Fruit fly (Drosophila melanogaster) whole organism, embryonic: ENCODE results near the gene CG42638.

Experiments
- Ada2b ChIP-seq: fragments of 200-800 bp; sonication (Bioruptor generic); IDR thresholded peaks from 2 replicates; pipeline ENCODE4 v1.3.6; 2022; ENCODE audit warnings: missing biosample characterization, missing genetic modification characterization
- B-H1 ChIP-seq: fragments of 200-800 bp; sonication (Bioruptor generic); IDR thresholded peaks from 3 replicates; pipeline ENCODE4 v1.3.6; 2022; ENCODE audit warnings: missing biosample characterization, missing genetic modification characterization
- CG10267 ChIP-seq: fragments of 200-800 bp; sonication (Bioruptor generic); optimal IDR thresholded peaks from 2 replicates; lab custom pipeline; 2018; ENCODE audit warnings: missing biosample characterization, mild to moderate bottlenecking, missing genetic modification characterization, moderate library complexity
- CG10654 ChIP-seq: fragments of 200-800 bp; sonication (Bioruptor generic); optimal IDR thresholded peaks from 2 replicates; lab custom pipeline; 2016; ENCODE audit warnings: missing biosample characterization, missing genetic modification characterization
- CG11723 ChIP-seq: fragments of 200-800 bp; sonication (Bioruptor generic); optimal IDR thresholded peaks from 2 replicates; lab custom pipeline; 2017; ENCODE audit warnings: missing biosample characterization, mild to moderate bottlenecking, missing genetic modification characterization
- CG1233 ChIP-seq: fragments of 200-800 bp; sonication (Bioruptor generic); optimal IDR thresholded peaks from 4 replicates; lab custom pipeline; 2018; ENCODE audit warnings: missing biosample characterization, mild to moderate bottlenecking, missing genetic modification characterization
- CG12769 ChIP-seq: fragments of 200-800 bp; sonication (Bioruptor generic); optimal IDR thresholded peaks from 2 replicates; lab custom pipeline; 2019; ENCODE audit warnings: missing biosample characterization, mild to moderate bottlenecking, missing genetic modification characterization, moderate library complexity
- CG12942 ChIP-seq: fragments of 200-800 bp; sonication (Bioruptor generic); optimal IDR thresholded peaks from 3 replicates; lab custom pipeline; 2016; ENCODE audit warnings: missing biosample characterization, missing genetic modification characterization
- CG13624 ChIP-seq: fragments of 200-800 bp; sonication (Bioruptor generic); optimal IDR thresholded peaks from 2 replicates; lab custom pipeline; 2016; ENCODE audit warnings: missing biosample characterization, missing genetic modification characterization
- CG18764 ChIP-seq: fragments of 200-800 bp; sonication (Bioruptor generic); optimal IDR thresholded peaks from 3 replicates; lab custom pipeline; 2016; ENCODE audit warnings: missing biosample characterization, missing genetic modification characterization
- CG31224 ChIP-seq: fragments of 200-800 bp; sonication (Bioruptor generic); IDR thresholded peaks from 2 replicates; pipeline ENCODE4 v1.3.6; 2022; ENCODE audit warnings: missing biosample characterization, missing genetic modification characterization
- CG31388 ChIP-seq: fragments of 200-800 bp; sonication (Bioruptor generic); optimal IDR thresholded peaks from 2 replicates; lab custom pipeline; 2016; ENCODE audit warnings: missing biosample characterization, missing genetic modification characterization
- CG32532 ChIP-seq: fragments of 200-800 bp; sonication (Bioruptor generic); IDR thresholded peaks from 2 replicates; pipeline ENCODE4 v1.3.6; 2022; ENCODE audit warnings: missing biosample characterization, missing genetic modification characterization
- CG32772 ChIP-seq: fragments of 200-800 bp; sonication (Bioruptor generic); IDR thresholded peaks from 2 replicates; pipeline ENCODE4 v1.3.6; 2022; ENCODE audit warnings: missing biosample characterization, missing genetic modification characterization
- CG33557 ChIP-seq: fragments of 200-800 bp; sonication (Bioruptor generic); optimal IDR thresholded peaks from 2 replicates; lab custom pipeline; 2019; ENCODE audit warnings: missing biosample characterization, mild to moderate bottlenecking, missing genetic modification characterization, moderate library complexity
- CG34224 ChIP-seq: fragments of 200-800 bp; sonication (Bioruptor generic); IDR thresholded peaks from 3 replicates; pipeline ENCODE4 v1.3.6; 2022; ENCODE audit warnings: missing biosample characterization, missing genetic modification characterization; ENCODE audit not compliant: partially characterized antibody
- CG4404 ChIP-seq: fragments of 200-800 bp; sonication (Bioruptor generic); IDR thresholded peaks from 2 replicates; pipeline ENCODE4 v1.3.6; 2022; ENCODE audit warnings: missing biosample characterization, missing genetic modification characterization
- CG4617 ChIP-seq: fragments of 200-800 bp; sonication (Bioruptor generic); optimal IDR thresholded peaks from 3 replicates; lab custom pipeline; 2016; ENCODE audit warnings: missing biosample characterization, missing genetic modification characterization, borderline replicate concordance
- CG5953 ChIP-seq: fragments of 200-800 bp; sonication (Bioruptor generic); IDR thresholded peaks from 2 replicates; pipeline ENCODE4 v1.3.6; 2022; ENCODE audit warnings: missing biosample characterization, missing genetic modification characterization
- CG6272 ChIP-seq: fragments of 200-800 bp; sonication (Bioruptor generic); IDR thresholded peaks from 2 replicates; pipeline ENCODE4 v1.3.6; 2022; ENCODE audit warnings: missing biosample characterization, missing genetic modification characterization
- CG7786 ChIP-seq: fragments of 200-800 bp; sonication (Bioruptor generic); optimal IDR thresholded peaks from 2 replicates; lab custom pipeline; 2016; ENCODE audit warnings: missing biosample characterization, missing genetic modification characterization
- Camta ChIP-seq: fragments of 200-800 bp; sonication (Bioruptor generic); optimal IDR thresholded peaks from 2 replicates; lab custom pipeline; 2016; ENCODE audit warnings: missing biosample characterization, missing genetic modification characterization
- D ChIP-seq, 2 experiments: fragments of 200-800 bp in 1 of 2; fragments of >200 bp in 1 of 2; sonication (Bioruptor generic) in 1 of 2; optimal IDR thresholded peaks; 2 replicates in 1 of 2; 3 replicates in 1 of 2; lab custom pipeline; 2017; ENCODE audit warnings: mild to moderate bottlenecking in 1 of 2, missing biosample characterization in 1 of 2, missing genetic modification characterization in 1 of 2, missing genetic modification reagents in 1 of 2
- Drgx ChIP-seq: fragments of 200-800 bp; sonication (Bioruptor generic); IDR thresholded peaks from 2 replicates; pipeline ENCODE4 v1.3.6; 2022; ENCODE audit warnings: missing biosample characterization, missing genetic modification characterization
- ERR ChIP-seq: fragments of 200-800 bp; sonication (Bioruptor generic); optimal IDR thresholded peaks from 2 replicates; lab custom pipeline; 2016; ENCODE audit warnings: missing biosample characterization, missing genetic modification characterization
- Hr39 ChIP-seq: fragments of >200 bp; optimal IDR thresholded peaks from 2 replicates; lab custom pipeline; 2017
- Mad ChIP-seq: fragments of 200-800 bp; sonication (Bioruptor generic); optimal IDR thresholded peaks from 2 replicates; lab custom pipeline; 2016; ENCODE audit warnings: missing biosample characterization, missing genetic modification characterization
- Spps ChIP-seq: fragments of 200-800 bp; sonication (Bioruptor generic); optimal IDR thresholded peaks from 2 replicates; lab custom pipeline; 2018; ENCODE audit warnings: missing biosample characterization, mild to moderate bottlenecking, missing genetic modification characterization
- Trl ChIP-seq, 3 experiments: fragments of >200 bp in 2 of 3; fragments of 200-800 bp in 1 of 3; sonication (Bioruptor generic) in 1 of 3; optimal IDR thresholded peaks; 2 replicates in 1 of 3; 3 replicates in 2 of 3; lab custom pipeline; 2016 to 2017; ENCODE audit warnings: missing biosample characterization in 1 of 3, missing genetic modification characterization in 1 of 3
- ap ChIP-seq: fragments of 200-800 bp; sonication (Bioruptor generic); IDR thresholded peaks from 2 replicates; pipeline ENCODE4 v1.3.6; 2022; ENCODE audit warnings: missing biosample characterization, missing genetic modification characterization
- ci ChIP-seq: fragments of 200-800 bp; sonication (Bioruptor generic); IDR thresholded peaks from 3 replicates; pipeline ENCODE4 v1.3.6; 2022; ENCODE audit warnings: missing biosample characterization, missing genetic modification characterization
- danr ChIP-seq: fragments of 200-800 bp; sonication (Bioruptor generic); IDR thresholded peaks from 2 replicates; pipeline ENCODE4 v1.3.6; 2022; ENCODE audit warnings: missing biosample characterization, missing genetic modification characterization
- dimm ChIP-seq: fragments of 200-800 bp; sonication (Bioruptor generic); IDR thresholded peaks from 2 replicates; pipeline ENCODE4 v1.3.6; 2022; ENCODE audit warnings: missing biosample characterization, missing genetic modification characterization
- grn ChIP-seq: fragments of 200-800 bp; sonication (Bioruptor generic); optimal IDR thresholded peaks from 3 replicates; lab custom pipeline; 2017; ENCODE audit warnings: missing biosample characterization, missing genetic modification characterization
- gt ChIP-seq: fragments of 200-800 bp; sonication (Bioruptor generic); IDR thresholded peaks from 2 replicates; pipeline ENCODE4 v1.3.6; 2022; ENCODE audit warnings: missing biosample characterization, missing genetic modification characterization
- hb ChIP-seq: fragments of 200-800 bp; sonication (Bioruptor generic); IDR thresholded peaks from 3 replicates; pipeline ENCODE4 v1.3.6; 2022; ENCODE audit warnings: missing biosample characterization, missing genetic modification characterization; ENCODE audit not compliant: partially characterized antibody
- inv ChIP-seq: fragments of 200-800 bp; sonication (Bioruptor generic); IDR thresholded peaks from 2 replicates; pipeline ENCODE4 v1.3.6; 2022; ENCODE audit warnings: missing biosample characterization, missing genetic modification characterization; ENCODE audit not compliant: partially characterized antibody
- jumu ChIP-seq: fragments of 200-800 bp; sonication (Bioruptor generic); optimal IDR thresholded peaks from 3 replicates; lab custom pipeline; 2016; ENCODE audit warnings: missing biosample characterization, missing genetic modification characterization
- knrl ChIP-seq: fragments of 200-800 bp; sonication (Bioruptor generic); IDR thresholded peaks from 3 replicates; pipeline ENCODE4 v1.3.6; 2022; ENCODE audit warnings: missing biosample characterization, missing genetic modification characterization; ENCODE audit not compliant: partially characterized antibody
- lab ChIP-seq: fragments of 200-800 bp; sonication (Bioruptor generic); optimal IDR thresholded peaks from 3 replicates; lab custom pipeline; 2017; ENCODE audit warnings: missing biosample characterization, missing genetic modification characterization, mild to moderate bottlenecking, moderate library complexity, missing genetic modification reagents
- mld ChIP-seq: fragments of 200-800 bp; sonication (Bioruptor generic); IDR thresholded peaks from 3 replicates; pipeline ENCODE4 v1.3.6; 2022; ENCODE audit warnings: missing biosample characterization, missing genetic modification characterization; ENCODE audit not compliant: partially characterized antibody
- org-1 ChIP-seq: fragments of 200-800 bp; sonication (Bioruptor generic); optimal IDR thresholded peaks from 2 replicates; lab custom pipeline; 2017; ENCODE audit warnings: missing biosample characterization, missing genetic modification characterization
- ranshi ChIP-seq: fragments of 200-800 bp; sonication (Bioruptor generic); IDR thresholded peaks from 2 replicates; pipeline ENCODE4 v1.3.6; 2022; ENCODE audit warnings: missing biosample characterization, missing genetic modification characterization
- repo ChIP-seq: fragments of 200-800 bp; sonication (Bioruptor generic); optimal IDR thresholded peaks from 2 replicates; lab custom pipeline; 2016; ENCODE audit warnings: missing biosample characterization, missing genetic modification characterization
- scrt ChIP-seq: fragments of 200-800 bp; sonication (Bioruptor generic); optimal IDR thresholded peaks from 2 replicates; lab custom pipeline; 2018; ENCODE audit warnings: missing biosample characterization, mild to moderate bottlenecking, missing genetic modification characterization, moderate library complexity
- sd ChIP-seq: fragments of 200-800 bp; sonication (Bioruptor generic); optimal IDR thresholded peaks from 3 replicates; lab custom pipeline; 2018; ENCODE audit warnings: missing biosample characterization, mild to moderate bottlenecking, missing genetic modification characterization, moderate library complexity
- ssp ChIP-seq: fragments of 200-800 bp; sonication (Bioruptor generic); IDR thresholded peaks from 2 replicates; pipeline ENCODE4 v1.3.6; 2022; ENCODE audit warnings: missing biosample characterization, missing genetic modification characterization
- sug ChIP-seq: fragments of 200-800 bp; optimal IDR thresholded peaks from 2 replicates; lab custom pipeline; 2019; ENCODE audit warnings: missing biosample characterization, mild to moderate bottlenecking, missing genetic modification characterization, moderate library complexity
- unpg ChIP-seq: fragments of 200-800 bp; sonication (Bioruptor generic); optimal IDR thresholded peaks from 3 replicates; lab custom pipeline; 2018; ENCODE audit warnings: missing biosample characterization, mild to moderate bottlenecking, missing genetic modification characterization, moderate library complexity
- vvl ChIP-seq: fragments of 200-800 bp; sonication (Bioruptor generic); IDR thresholded peaks from 2 replicates; pipeline ENCODE4 v1.3.6; 2022; ENCODE audit warnings: missing biosample characterization, missing genetic modification characterization

Gene CG42638

DNA sequence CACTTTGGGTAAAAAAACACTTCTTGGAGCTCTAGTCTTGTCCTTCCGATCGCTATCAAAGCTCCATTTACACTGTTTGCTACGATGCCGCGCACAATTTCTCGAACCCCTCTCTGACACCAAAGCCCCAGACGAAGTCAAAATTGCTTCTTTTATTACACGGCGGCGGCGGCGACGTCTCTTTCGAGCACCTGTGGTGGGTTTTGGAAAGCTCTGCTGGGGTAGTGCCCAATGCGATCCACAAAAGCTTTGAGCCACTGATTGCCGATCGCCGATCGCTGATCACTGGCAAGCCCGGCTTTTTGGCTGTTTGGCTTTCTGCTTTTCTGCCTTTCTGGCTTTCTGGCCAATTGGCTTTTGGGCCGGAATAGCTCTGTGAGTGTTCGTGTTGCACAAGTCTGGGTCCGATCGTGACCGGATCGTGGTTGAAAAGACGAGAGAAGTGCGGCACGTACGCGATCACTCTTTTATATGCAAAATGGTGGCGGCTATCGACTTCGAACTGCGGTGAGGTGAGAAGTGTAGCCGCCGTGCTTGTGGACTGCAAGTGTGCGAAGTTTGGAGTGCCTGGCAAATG, 41.9 kb downstream of the CG42638 start, which contains the start of gene serp (continued):
- no peak for TF ChIP-seq org-1 (GFP tag; lab: Kevin White, UChicago)
- TF ChIP-seq Spps = no peak
- no peak for TF ChIP-seq ERR (GFP tag; lab: Kevin White, UChicago)
- no peak for TF ChIP-seq Ada2b (GFP tag; lab: Robert Waterston, UW)
- no peak for TF ChIP-seq ssp (GFP tag; lab: Robert Waterston, UW)
- peak; percentile 8; the same call in 1 of the 2 replicates for TF ChIP-seq CG32532 (GFP tag; lab: Robert Waterston, UW)
- TF ChIP-seq dimm = no peak
- TF ChIP-seq Mad (GFP tag; lab: Kevin White, UChicago) = no peak
- TF ChIP-seq D (optimal IDR thresholded peaks at IDR 0.05; lab: Kevin White, UChicago) = no peak
- no peak for TF ChIP-seq D (GFP tag; optimal IDR thresholded peaks at IDR 0.05; lab: Kevin White, UChicago)
- TF ChIP-seq sd = peak; percentile 11
- TF ChIP-seq mld (GFP tag; lab: Robert Waterston, UW) = no peak
- TF ChIP-seq repo (GFP tag; lab: Kevin White, UChicago) = no peak
- TF ChIP-seq ap (GFP tag; lab: Robert Waterston, UW) = no peak
- TF ChIP-seq inv (GFP tag; lab: Robert Waterston, UW) = no peak
- no peak for TF ChIP-seq CG12942
- no peak for TF ChIP-seq CG11723 (GFP tag; lab: Kevin White, UChicago)
- no peak for TF ChIP-seq unpg (GFP tag; lab: Kevin White, UChicago)
- 0 out of 2 replicates have a peak, but pooled peaks have one; percentile 32 for TF ChIP-seq vvl
- no peak for TF ChIP-seq CG18764
- TF ChIP-seq ranshi (GFP tag; lab: Robert Waterston, UW) = no peak
- TF ChIP-seq CG6272 (GFP tag; lab: Robert Waterston, UW) = no peak
- TF ChIP-seq CG5953 (GFP tag; lab: Robert Waterston, UW) = no peak
- no peak for TF ChIP-seq CG31224 (GFP tag; lab: Robert Waterston, UW)
- TF ChIP-seq CG12769 (tag; lab: Kevin White, UChicago) = peak; percentile 58
- no peak for TF ChIP-seq CG34224 (GFP tag; lab: Robert Waterston, UW)
- TF ChIP-seq knrl (GFP tag; lab: Robert Waterston, UW) = no peak
- TF ChIP-seq jumu = no peak
- no peak for TF ChIP-seq sug (tag; lab: Kevin White, UChicago)
- TF ChIP-seq CG10267 (tag; lab: Kevin White, UChicago) = no peak
- TF ChIP-seq grn = peak; percentile 66
- no peak for TF ChIP-seq CG7786 (GFP tag; lab: Kevin White, UChicago)
- no peak for TF ChIP-seq scrt
- 0 out of 3 replicates have a peak, but pooled peaks have one; percentile 29 for TF ChIP-seq ci (GFP tag; lab: Robert Waterston, UW)
- 0 out of 2 replicates have a peak, but pooled peaks have one; percentile 14 for TF ChIP-seq CG4404 (GFP tag; lab: Robert Waterston, UW)
- no peak for TF ChIP-seq CG33557 (GFP tag; lab: Kevin White, UChicago)
- TF ChIP-seq CG32772 (GFP tag; lab: Robert Waterston, UW) = no peak
- no peak for TF ChIP-seq Camta (GFP tag; lab: Kevin White, UChicago)
- no peak for TF ChIP-seq B-H1 (GFP tag; lab: Robert Waterston, UW)
- no peak for TF ChIP-seq Hr39 (lab: Kevin White, UChicago)
- TF ChIP-seq CG4617 (GFP tag; lab: Kevin White, UChicago) = no peak
- TF ChIP-seq gt = no peak
- TF ChIP-seq Trl (optimal IDR thresholded peaks at IDR 0.05; lab: Kevin White, UChicago) = no peak
- TF ChIP-seq Trl (GFP tag; optimal IDR thresholded peaks at IDR 0.05; lab: Kevin White, UChicago) = no peak
- no peak for TF ChIP-seq danr (GFP tag; lab: Robert Waterston, UW)
- no peak for TF ChIP-seq CG10654 (GFP tag; lab: Kevin White, UChicago)
- TF ChIP-seq CG1233 (GFP tag; lab: Kevin White, UChicago) = no peak
- TF ChIP-seq lab (GFP tag; lab: Kevin White, UChicago) = no peak
- TF ChIP-seq CG31388 (GFP tag; lab: Kevin White, UChicago) = no peak
- 0 out of 2 replicates have a peak, but pooled peaks have one; percentile 21 for TF ChIP-seq Drgx
- TF ChIP-seq CG13624 (GFP tag; lab: Kevin White, UChicago) = no peak
- TF ChIP-seq hb (GFP tag; lab: Robert Waterston, UW) = no peak
